Worm (Caenorhabditis elegans) whole organism, young adult: ENCODE data around the gene ZK177.11.

ENCODE experiments used
- B0035.1 ChIP-seq: sonication (generic microtip); optimal IDR thresholded peaks from 2 replicates; lab custom pipeline; 2016; ENCODE audit warnings: missing genetic modification characterization, mild to moderate bottlenecking, missing compliant biosample characterization, missing genotype, missing genetic modification reagents
- C06A6.2 ChIP-seq: fragments of 200-800 bp; sonication (Bioruptor generic); conservative IDR thresholded peaks from 2 replicates; pipeline ENCODE4 v1.3.6; 2022; ENCODE audit warnings: missing genetic modification characterization, missing compliant biosample characterization
- C17E4.6 ChIP-seq: fragments of 200-800 bp; sonication (Bioruptor generic); IDR thresholded peaks from 2 replicates; pipeline ENCODE4 v1.3.6; 2022; ENCODE audit warnings: missing genetic modification reagents, missing genetic modification characterization, missing compliant biosample characterization
- D2030.7 ChIP-seq: fragments of 200-800 bp; sonication (Bioruptor generic); IDR thresholded peaks from 2 replicates; pipeline ENCODE4 v1.3.6; 2022; ENCODE audit warnings: missing genetic modification reagents, missing genetic modification characterization, missing compliant biosample characterization
- T07F8.4 ChIP-seq: sonication (generic microtip); optimal IDR thresholded peaks from 2 replicates; lab custom pipeline; 2016; ENCODE audit warnings: mild to moderate bottlenecking, missing genetic modification characterization, moderate library complexity, missing compliant biosample characterization
- Y53G8AR.9 ChIP-seq: fragments of 200-800 bp; sonication (Bioruptor generic); conservative IDR thresholded peaks from 2 replicates; pipeline ENCODE4 v1.3.6; 2022; ENCODE audit warnings: missing genetic modification reagents, missing genetic modification characterization, missing compliant biosample characterization
- ZK185.1 ChIP-seq: sonication (generic microtip); optimal IDR thresholded peaks from 2 replicates; lab custom pipeline; 2016; ENCODE audit warnings: mild to moderate bottlenecking, missing genetic modification characterization, missing compliant biosample characterization; ENCODE audit not compliant: poor library complexity, severe bottlenecking
- aptf-2 ChIP-seq: fragments of 200-800 bp; sonication (Bioruptor generic); conservative IDR thresholded peaks from 2 replicates; pipeline ENCODE4 v1.3.6; 2022; ENCODE audit warnings: missing genetic modification reagents, missing genetic modification characterization, missing compliant biosample characterization
- aptf-3 ChIP-seq: fragments of 200-800 bp; sonication (Bioruptor generic); IDR thresholded peaks from 2 replicates; pipeline ENCODE4 v1.3.6; 2022; ENCODE audit warnings: missing genetic modification characterization, missing compliant biosample characterization
- attf-3 ChIP-seq: fragments of 200-800 bp; sonication (Bioruptor generic); conservative IDR thresholded peaks from 2 replicates; pipeline ENCODE4 v1.3.6; 2022; ENCODE audit warnings: missing genetic modification reagents, missing genetic modification characterization, missing compliant biosample characterization
- bed-1 ChIP-seq: fragments of 200-800 bp; sonication (Bioruptor generic); IDR thresholded peaks from 2 replicates; pipeline ENCODE4 v1.3.6; 2022; ENCODE audit warnings: missing genetic modification reagents, missing genetic modification characterization, missing compliant biosample characterization
- bed-2 ChIP-seq: fragments of 200-800 bp; sonication (Bioruptor generic); IDR thresholded peaks from 2 replicates; pipeline ENCODE4 v1.3.6; 2022; ENCODE audit warnings: missing genetic modification reagents, missing genetic modification characterization, missing compliant biosample characterization
- cebp-1 ChIP-seq, 2 experiments: fragments of 200-800 bp in 1 of 2; sonication (Bioruptor generic) in 1 of 2; sonication (generic microtip) in 1 of 2; IDR thresholded peaks in 1 of 2; optimal IDR thresholded peaks in 1 of 2; 2 replicates each; pipeline versions ENCODE4 v1.3.6 to Lab custom; 2017 to 2022; ENCODE audit warnings: missing compliant biosample characterization in 2 of 2, missing genetic modification characterization in 2 of 2, mild to moderate bottlenecking in 1 of 2, missing genetic modification reagents in 1 of 2, moderate library complexity in 1 of 2
- ceh-100 ChIP-seq: fragments of 200-800 bp; sonication (Bioruptor generic); IDR thresholded peaks from 2 replicates; pipeline ENCODE4 v1.3.6; 2022; ENCODE audit warnings: missing genetic modification reagents, missing genetic modification characterization, missing compliant biosample characterization
- ceh-91 ChIP-seq: fragments of 200-800 bp; sonication (Bioruptor generic); IDR thresholded peaks from 2 replicates; pipeline ENCODE4 v1.3.6; 2022; ENCODE audit warnings: missing genetic modification reagents, missing genetic modification characterization, missing compliant biosample characterization
- dpff-1 ChIP-seq: sonication (generic microtip); optimal IDR thresholded peaks from 2 replicates; lab custom pipeline; 2017; ENCODE audit warnings: mild to moderate bottlenecking, missing genetic modification characterization, missing compliant biosample characterization
- dpl-1 ChIP-seq: fragments of 150-350 bp; optimal IDR thresholded peaks from 2 replicates; lab custom pipeline; 2014; ENCODE audit warnings: missing biosample characterization, missing genetic modification reagents, missing genetic modification characterization
- efl-1 ChIP-seq: fragments of 150-350 bp; optimal IDR thresholded peaks from 2 replicates; lab custom pipeline; 2014; ENCODE audit warnings: missing biosample characterization, missing genetic modification reagents, missing genetic modification characterization
- egl-44 ChIP-seq: fragments of 200-800 bp; sonication (Bioruptor generic); IDR thresholded peaks from 2 replicates; pipeline ENCODE4 v1.3.6; 2022; ENCODE audit warnings: missing genetic modification reagents, missing genetic modification characterization, missing compliant biosample characterization
- gei-17 ChIP-seq: fragments of 200-800 bp; sonication (Bioruptor generic); optimal IDR thresholded peaks from 2 replicates; lab custom pipeline; 2018; ENCODE audit warnings: mild to moderate bottlenecking, missing genetic modification characterization, missing compliant biosample characterization
- hmg-1.2 ChIP-seq: fragments of 200-800 bp; sonication (Bioruptor generic); IDR thresholded peaks from 2 replicates; pipeline ENCODE4 v1.3.6; 2022; ENCODE audit warnings: missing genetic modification reagents, missing genetic modification characterization, missing compliant biosample characterization
- hrde-1 ChIP-seq: sonication (generic microtip); optimal IDR thresholded peaks from 2 replicates; lab custom pipeline; 2016; ENCODE audit warnings: missing genetic modification characterization, mild to moderate bottlenecking, missing compliant biosample characterization, moderate library complexity, missing genotype, missing genetic modification reagents, borderline replicate concordance
- let-526 ChIP-seq: fragments of 200-800 bp; sonication (Bioruptor generic); IDR thresholded peaks from 2 replicates; pipeline ENCODE4 v1.3.6; 2022; ENCODE audit warnings: missing genetic modification reagents, missing genetic modification characterization, missing compliant biosample characterization
- let-607 ChIP-seq, 2 experiments: fragments of 200-800 bp in 1 of 2; sonication (Bioruptor generic) in 1 of 2; sonication (generic microtip) in 1 of 2; optimal IDR thresholded peaks; 2 replicates each; lab custom pipeline; 2016 to 2018; ENCODE audit warnings: mild to moderate bottlenecking in 2 of 2, missing compliant biosample characterization in 2 of 2, missing genetic modification characterization in 2 of 2, moderate library complexity in 2 of 2, missing genotype in 1 of 2
- lin-35 ChIP-seq, 3 experiments: fragments of 150-350 bp in 2 of 3; sonication (generic microtip) in 1 of 3; optimal IDR thresholded peaks; 2 replicates each; lab custom pipeline; 2014 to 2018; ENCODE audit warnings: missing biosample characterization in 3 of 3, missing genetic modification characterization in 3 of 3, missing genetic modification reagents in 3 of 3
- lin-40 ChIP-seq: sonication (generic microtip); optimal IDR thresholded peaks from 2 replicates; lab custom pipeline; 2016; ENCODE audit warnings: missing genetic modification characterization, mild to moderate bottlenecking, missing compliant biosample characterization, missing genotype, missing genetic modification reagents
- lsl-1 ChIP-seq: fragments of 200-800 bp; sonication (Bioruptor generic); optimal IDR thresholded peaks from 2 replicates; lab custom pipeline; 2018; ENCODE audit warnings: mild to moderate bottlenecking, missing genetic modification characterization, moderate library complexity, missing compliant biosample characterization
- madf-3 ChIP-seq: fragments of 200-800 bp; sonication (Bioruptor generic); IDR thresholded peaks from 2 replicates; pipeline ENCODE4 v1.3.6; 2022; ENCODE audit warnings: missing genetic modification reagents, missing genetic modification characterization, missing compliant biosample characterization
- madf-6 ChIP-seq: fragments of 200-800 bp; sonication (Bioruptor generic); IDR thresholded peaks from 2 replicates; pipeline ENCODE4 v1.3.6; 2022; ENCODE audit warnings: missing genetic modification reagents, missing genetic modification characterization, missing compliant biosample characterization
- madf-8 ChIP-seq: fragments of 200-800 bp; sonication (Bioruptor generic); conservative IDR thresholded peaks from 2 replicates; pipeline ENCODE4 v1.3.6; 2022; ENCODE audit warnings: missing genetic modification reagents, missing genetic modification characterization, missing compliant biosample characterization
- mel-28 ChIP-seq: sonication (generic microtip); optimal IDR thresholded peaks from 2 replicates; lab custom pipeline; 2016; ENCODE audit warnings: borderline replicate concordance, mild to moderate bottlenecking, missing genetic modification characterization, missing compliant biosample characterization
- nhr-27 ChIP-seq: fragments of 200-800 bp; sonication (Bioruptor generic); optimal IDR thresholded peaks from 2 replicates; lab custom pipeline; 2018; ENCODE audit warnings: mild to moderate bottlenecking, missing genetic modification characterization, moderate library complexity, missing compliant biosample characterization
- pbrm-1 ChIP-seq: fragments of 200-800 bp; sonication (Bioruptor generic); IDR thresholded peaks from 2 replicates; pipeline ENCODE4 v1.3.6; 2022; ENCODE audit warnings: missing genetic modification reagents, missing genetic modification characterization, missing compliant biosample characterization
- pha-4 ChIP-seq: fragments of 150-350 bp; sonication (generic microtip); optimal IDR thresholded peaks from 2 replicates; lab custom pipeline; 2014; ENCODE audit warnings: missing biosample characterization, missing genetic modification reagents, missing genetic modification characterization
- rcor-1 ChIP-seq: fragments of 200-800 bp; sonication (Bioruptor generic); IDR thresholded peaks from 2 replicates; pipeline ENCODE4 v1.3.6; 2022; ENCODE audit warnings: missing genetic modification reagents, missing genetic modification characterization, missing compliant biosample characterization
- rpc-1 ChIP-seq, 2 experiments: fragments of 150-350 bp in 1 of 2; sonication (generic microtip) in 1 of 2; optimal IDR thresholded peaks; 2 replicates each; lab custom pipeline; 2014 to 2018; ENCODE audit warnings: missing biosample characterization in 1 of 2, missing genetic modification characterization in 1 of 2, missing genetic modification reagents in 1 of 2, missing genotype in 1 of 2
- sea-2 ChIP-seq: fragments of 200-800 bp; sonication (Bioruptor generic); IDR thresholded peaks from 2 replicates; pipeline ENCODE4 v1.3.6; 2022; ENCODE audit warnings: missing genetic modification characterization, missing compliant biosample characterization
- snpc-1.3 ChIP-seq: sonication (generic microtip); optimal IDR thresholded peaks from 2 replicates; lab custom pipeline; 2017; ENCODE audit warnings: missing genetic modification characterization, mild to moderate bottlenecking, missing compliant biosample characterization, antibody characterized with exemption, moderate library complexity, missing genotype, missing genetic modification reagents; ENCODE audit not compliant: insufficient read depth
- snpc-3.4 ChIP-seq: sonication (generic microtip); optimal IDR thresholded peaks from 2 replicates; lab custom pipeline; 2017; ENCODE audit warnings: missing genetic modification characterization, mild to moderate bottlenecking, missing compliant biosample characterization, antibody characterized with exemption, moderate library complexity, missing genotype, missing genetic modification reagents
- snpc-4 ChIP-seq, 5 experiments: fragments of 150-350 bp in 1 of 5; sonication (generic microtip) in 4 of 5; optimal IDR thresholded peaks; 2 replicates each; lab custom pipeline; 2014 to 2018; ENCODE audit warnings: missing genetic modification characterization in 5 of 5, missing biosample characterization in 3 of 5, antibody characterized with exemption in 2 of 5, mild to moderate bottlenecking in 2 of 5, missing compliant biosample characterization in 2 of 5, missing genotype in 2 of 5, moderate library complexity in 2 of 5, missing genetic modification reagents in 1 of 5
- tbp1 ChIP-seq: fragments of 200-800 bp; sonication (Bioruptor generic); optimal IDR thresholded peaks from 2 replicates; lab custom pipeline; 2018; ENCODE audit warnings: mild to moderate bottlenecking, missing genetic modification characterization, missing compliant biosample characterization
- ztf-18 ChIP-seq: sonication (generic microtip); optimal IDR thresholded peaks from 2 replicates; lab custom pipeline; 2016; ENCODE audit warnings: missing genotype, mild to moderate bottlenecking, missing genetic modification characterization, missing compliant biosample characterization
- ztf-25 ChIP-seq: fragments of 200-800 bp; sonication (Bioruptor generic); IDR thresholded peaks from 2 replicates; pipeline ENCODE4 v1.3.6; 2022; ENCODE audit warnings: missing genetic modification reagents, missing genetic modification characterization, missing compliant biosample characterization

ZK177.11 gene

ce11 chrII:5522637-5523036 lies at the start of gene ZK177.11:
TSS of gene ZK177.11 (plus strand) at chrII:5522937.
- TF ChIP-seq mel-28 (tag; lab: Kevin White, UChicago) (no peak), lin-35 (GFP tag; optimal IDR thresholded peaks at IDR 0.05; lab: Kevin White, UChicago) (no peak), C17E4.6 (GFP tag; lab: Robert Waterston, UW) (no peak), ztf-18 (tag; lab: Kevin White, UChicago) (no peak), bed-1 (GFP tag; lab: Robert Waterston, UW) (no peak), gei-17 (GFP tag; lab: Kevin White, UChicago) (no peak)

ce11 chrII:5473946-5474423 lies 48.8 kb upstream of the ZK177.11 start, which contains the start of gene mrps-16:
TSS of gene mrps-16 (plus strand) at chrII:5474373.
- no peak for TF ChIP-seq bed-2 (GFP tag; lab: Robert Waterston, UW)
- TF ChIP-seq snpc-1.3 (tag; lab: Kevin White, UChicago) = peak; percentile 30
- TF ChIP-seq C06A6.2 (GFP tag; lab: Robert Waterston, UW) = no peak
- TF ChIP-seq lin-35 (GFP tag; optimal IDR thresholded peaks at IDR 0.05; lab: Kevin White, UChicago) = peak in 2 of 3 experiments; percentile 27 to 91
- peak; percentile 85 for TF ChIP-seq efl-1 (GFP tag; lab: Kevin White, UChicago)
- peak; percentile 40 for TF ChIP-seq lsl-1
- TF ChIP-seq B0035.1 (tag; lab: Kevin White, UChicago) = no peak
- no peak for TF ChIP-seq hrde-1 (tag; lab: Kevin White, UChicago)
- no peak for TF ChIP-seq dpff-1
- no peak for TF ChIP-seq rcor-1
- no peak for TF ChIP-seq ztf-25 (GFP tag; lab: Robert Waterston, UW)
- TF ChIP-seq hmg-1.2 (GFP tag; lab: Robert Waterston, UW) = peak; percentile 31; the same call in 1 of the 2 replicates
- no peak for TF ChIP-seq let-607 (tag; optimal IDR thresholded peaks at IDR 0.05; lab: Kevin White, UChicago)
- TF ChIP-seq ceh-91 (GFP tag; lab: Robert Waterston, UW) = 0 out of 2 replicates have a peak, but pooled peaks have one; percentile 17
- no peak for TF ChIP-seq cebp-1 (GFP tag; IDR thresholded peaks at IDR 0.05; lab: Robert Waterston, UW)
- TF ChIP-seq cebp-1 (tag; optimal IDR thresholded peaks at IDR 0.05; lab: Kevin White, UChicago) = peak; percentile 28
- TF ChIP-seq T07F8.4 (tag; lab: Kevin White, UChicago) = no peak
- TF ChIP-seq dpl-1 (GFP tag; lab: Kevin White, UChicago) = peak; percentile 71
- peak; percentile 54 for TF ChIP-seq ZK185.1 (tag; lab: Kevin White, UChicago)
- peak; percentile 23 for TF ChIP-seq lin-40 (tag; lab: Kevin White, UChicago)
- no peak for TF ChIP-seq Y53G8AR.9
- TF ChIP-seq nhr-27 (tag; lab: Kevin White, UChicago) = no peak
- TF ChIP-seq madf-8 (GFP tag; lab: Robert Waterston, UW) = peak; percentile 43
- TF ChIP-seq aptf-3 (GFP tag; lab: Robert Waterston, UW) = no peak
- TF ChIP-seq attf-3 = no peak
- no peak for TF ChIP-seq ceh-100 (GFP tag; lab: Robert Waterston, UW)
- TF ChIP-seq pha-4 (tag; lab: Kevin White, UChicago) = no peak
- TF ChIP-seq tbp1 (GFP tag; lab: Kevin White, UChicago) = peak; percentile 25
- TF ChIP-seq let-526 (GFP tag; lab: Robert Waterston, UW) = no peak
- TF ChIP-seq egl-44 = no peak
- 0 out of 2 replicates have a peak, but pooled peaks have one; percentile 19 for TF ChIP-seq pbrm-1 (GFP tag; lab: Robert Waterston, UW)
- TF ChIP-seq snpc-4 (GFP tag; optimal IDR thresholded peaks at IDR 0.05; lab: Kevin White, UChicago) = peak; percentile 17
- TF ChIP-seq snpc-4 (tag; optimal IDR thresholded peaks at IDR 0.05; lab: Kevin White, UChicago) = peak in 2 of 4 experiments; percentile 23 to 50
- no peak for TF ChIP-seq aptf-2
- no peak for TF ChIP-seq sea-2 (GFP tag; lab: Robert Waterston, UW)
- TF ChIP-seq madf-3 (GFP tag; lab: Robert Waterston, UW) = 0 out of 2 replicates have a peak, but pooled peaks have one; percentile 50
- TF ChIP-seq snpc-3.4 (tag; lab: Kevin White, UChicago) = no peak
- peak; percentile 55; the same call in 1 of the 2 replicates for TF ChIP-seq D2030.7 (GFP tag; lab: Robert Waterston, UW)
- TF ChIP-seq madf-6 (GFP tag; lab: Robert Waterston, UW) = peak; percentile 83
- no peak for TF ChIP-seq rpc-1 (optimal IDR thresholded peaks at IDR 0.05; lab: Kevin White, UChicago)
- TF ChIP-seq rpc-1 (tag; optimal IDR thresholded peaks at IDR 0.05; lab: Kevin White, UChicago) = no peak
